Worm (Caenorhabditis elegans) whole organism, L1 larva: ENCODE results near the gene fbxa-208.
"Not testable (repeated sequence)": the region's sequence is repeated elsewhere in the genome, so short reads cannot be mapped to it uniquely, and the experiment has no call there.

Experiments used
- hlh-4 ChIP-seq: sonication (generic microtip); optimal IDR thresholded peaks from 2 replicates; lab custom pipeline; 2016; ENCODE audit warnings: mild to moderate bottlenecking, missing genetic modification characterization, missing compliant biosample characterization
- nhr-28 ChIP-seq: fragments of 150-350 bp; optimal IDR thresholded peaks from 2 replicates; lab custom pipeline; 2014; ENCODE audit warnings: missing biosample characterization, missing genetic modification characterization
- skn-1 ChIP-seq: fragments of 150-350 bp; optimal IDR thresholded peaks from 2 replicates; lab custom pipeline; 2014; ENCODE audit warnings: missing biosample characterization, missing genetic modification characterization
- sptf-1 ChIP-seq: fragments of 150-350 bp; optimal IDR thresholded peaks from 2 replicates; lab custom pipeline; 2014; ENCODE audit warnings: missing biosample characterization, missing genetic modification characterization
- zip-4 ChIP-seq: fragments of 200-800 bp; sonication (Bioruptor generic); optimal IDR thresholded peaks from 2 replicates; lab custom pipeline; 2018; ENCODE audit warnings: mild to moderate bottlenecking, missing genetic modification characterization, moderate library complexity, missing compliant biosample characterization

DNA sequence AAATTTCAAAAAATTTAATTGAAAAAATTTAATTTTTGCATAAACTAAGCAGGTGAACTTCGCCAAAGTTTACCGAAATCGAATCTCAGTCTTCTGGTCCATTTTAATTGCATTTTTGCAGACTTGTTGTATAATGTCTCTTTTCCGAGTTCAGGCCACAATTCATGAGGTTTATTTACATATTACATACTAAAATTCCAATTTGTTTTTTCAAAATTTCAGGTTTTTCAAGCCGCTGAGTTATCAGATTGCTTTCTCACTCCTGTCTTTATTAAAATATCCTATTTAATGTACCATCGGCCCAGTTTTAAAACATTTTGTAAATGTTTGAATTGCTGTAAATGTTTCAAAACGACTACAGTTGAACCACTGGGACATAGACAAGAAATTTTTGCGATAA lies at the start of gene fbxa-208:
- TF ChIP-seq nhr-28 (tag; lab: Kevin White, UChicago); skn-1 (tag; lab: Kevin White, UChicago); zip-4 (GFP tag; lab: Kevin White, UChicago); sptf-1; hlh-4 (tag; lab: Kevin White, UChicago): not testable (repeated sequence)
